Worm (Caenorhabditis elegans) whole organism, early embryonic: ENCODE measurements around the gene F45D3.2.

Experiments used
- aly-1 ChIP-seq: sonication (generic microtip); optimal IDR thresholded peaks from 2 replicates; lab custom pipeline; 2016; ENCODE audit warnings: missing genetic modification characterization, missing compliant biosample characterization
- ama-1 ChIP-seq: fragments of 150-350 bp; optimal IDR thresholded peaks from 2 replicates; lab custom pipeline; 2014
- ceh-13 ChIP-seq: fragments of 200-800 bp; sonication (Bioruptor generic); optimal IDR thresholded peaks from 2 replicates; lab custom pipeline; 2018; ENCODE audit warnings: mild to moderate bottlenecking, missing genetic modification characterization, missing compliant biosample characterization
- ceh-36 ChIP-seq: sonication (generic microtip); optimal IDR thresholded peaks from 2 replicates; lab custom pipeline; 2016; ENCODE audit warnings: missing genetic modification characterization, inconsistent platforms, missing compliant biosample characterization
- ets-7 ChIP-seq: sonication (generic microtip); optimal IDR thresholded peaks from 2 replicates; lab custom pipeline; 2016; ENCODE audit warnings: missing genotype, missing genetic modification characterization, missing compliant biosample characterization
- flt-1 ChIP-seq: fragments of 200-800 bp; sonication (Bioruptor generic); IDR thresholded peaks from 2 replicates; pipeline ENCODE4 v1.3.6; 2022; ENCODE audit warnings: missing genetic modification characterization, missing compliant biosample characterization
- hmbx-1 ChIP-seq: sonication (generic microtip); optimal IDR thresholded peaks from 2 replicates; lab custom pipeline; 2016; ENCODE audit warnings: mild to moderate bottlenecking, missing genetic modification characterization, missing compliant biosample characterization
- hmg-4 ChIP-seq: fragments of 200-800 bp; sonication (Bioruptor generic); optimal IDR thresholded peaks from 2 replicates; lab custom pipeline; 2018; ENCODE audit warnings: mild to moderate bottlenecking, missing genetic modification characterization, missing compliant biosample characterization
- hnd-1 ChIP-seq: sonication (generic microtip); optimal IDR thresholded peaks from 2 replicates; lab custom pipeline; 2016; ENCODE audit warnings: missing genetic modification characterization, missing compliant biosample characterization
- sea-1 ChIP-seq: fragments of 200-800 bp; sonication (Bioruptor generic); conservative IDR thresholded peaks from 2 replicates; pipeline ENCODE4 v1.3.6; 2022; ENCODE audit warnings: missing genetic modification characterization, missing compliant biosample characterization
- tbx-11 ChIP-seq: fragments of 200-800 bp; sonication (Bioruptor generic); IDR thresholded peaks from 2 replicates; pipeline ENCODE4 v1.3.6; 2022; ENCODE audit warnings: missing genetic modification characterization, missing compliant biosample characterization
- tbx-37 ChIP-seq: fragments of 200-800 bp; sonication (Bioruptor generic); conservative IDR thresholded peaks from 2 replicates; pipeline ENCODE4 v1.3.6; 2022; ENCODE audit warnings: missing genetic modification reagents, missing genetic modification characterization, missing compliant biosample characterization

DNA sequence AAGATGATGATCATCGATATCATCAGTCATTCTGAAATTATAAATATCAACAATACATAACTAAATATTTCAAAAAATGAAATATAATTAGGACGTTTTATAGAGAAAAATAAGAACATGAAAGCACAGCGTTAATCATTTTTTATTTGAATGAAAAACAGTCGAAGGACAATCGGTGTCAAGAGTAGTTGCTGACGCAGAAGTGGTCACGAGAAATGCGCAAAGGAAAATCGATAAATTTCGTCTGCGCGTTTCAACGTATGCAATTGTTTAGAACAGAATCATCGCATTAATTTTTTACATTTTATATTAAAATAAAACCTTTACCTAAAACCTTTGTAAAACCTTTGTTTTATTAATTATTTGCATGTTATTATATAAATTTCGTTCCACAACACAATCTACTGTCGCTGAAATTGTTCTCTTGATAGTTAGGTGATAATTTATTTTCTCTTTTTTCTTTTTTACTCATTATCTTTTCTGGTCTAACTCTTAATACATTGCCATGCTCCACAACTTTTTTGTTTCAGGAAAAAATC, 43.0 kb upstream of the F45D3.2 start, which contains the start of the genes W04D2.4 and rbm-25:
- TF ChIP-seq flt-1 (GFP tag; lab: Robert Waterston, UW) = no peak
- TF ChIP-seq ama-1 (lab: Kevin White, UChicago) = no peak
- no peak for TF ChIP-seq hmbx-1
- no peak for TF ChIP-seq aly-1 (tag; lab: Kevin White, UChicago)
- TF ChIP-seq hmg-4 (GFP tag; lab: Kevin White, UChicago) = no peak
- TF ChIP-seq ceh-13 (GFP tag; lab: Kevin White, UChicago) = no peak
- TF ChIP-seq tbx-11 (GFP tag; lab: Robert Waterston, UW) = no peak
- TF ChIP-seq ceh-36 = no peak
- TF ChIP-seq ets-7 = no peak
- TF ChIP-seq tbx-37 (GFP tag; lab: Robert Waterston, UW) = no peak
- no peak for TF ChIP-seq sea-1 (GFP tag; lab: Robert Waterston, UW)
- TF ChIP-seq hnd-1 (tag; lab: Kevin White, UChicago) = no peak
